Fruit fly (Drosophila melanogaster): Measurements from ENCODE around the gene Gclm.
A peak's percentile ranks its signal among the peaks of the same experiment; 100 is the strongest.

Gene Gclm

dm6 chr3R:22663115-22663514 lies 23.2 kb downstream of the Gclm start:
- TF ChIP-seq sv (GFP tag; optimal IDR thresholded peaks at IDR 0.05) (peak; percentile 60), tai (GFP tag; optimal IDR thresholded peaks at IDR 0.05) (peak; percentile 22), psq (GFP tag; optimal IDR thresholded peaks at IDR 0.05) (peak; percentile 18), sage (GFP tag; optimal IDR thresholded peaks at IDR 0.05) (no peak), ey (GFP tag; optimal IDR thresholded peaks at IDR 0.05) (peak; percentile 45)

dm6 chr3R:22649859-22650258 lies 36.5 kb downstream of the Gclm start:
- TF ChIP-seq Hr83 (GFP tag; optimal IDR thresholded peaks at IDR 0.05; ENCODE audit: poor library complexity, severe bottlenecking): no peak
- TF ChIP-seq lola (GFP tag; optimal IDR thresholded peaks at IDR 0.05): no peak
- no peak for TF ChIP-seq sage (GFP tag; optimal IDR thresholded peaks at IDR 0.05)
- no peak for TF ChIP-seq brk (GFP tag; optimal IDR thresholded peaks at IDR 0.05)
- TF ChIP-seq Mio (GFP tag; optimal IDR thresholded peaks at IDR 0.05): no peak
- TF ChIP-seq Abd-B (GFP tag; optimal IDR thresholded peaks at IDR 0.05): no peak
- no peak for TF ChIP-seq Myc (optimal IDR thresholded peaks at IDR 0.05)
- no peak for TF ChIP-seq HLH106 (tag; optimal IDR thresholded peaks at IDR 0.05)
- TF ChIP-seq ey (GFP tag; optimal IDR thresholded peaks at IDR 0.05): no peak
- TF ChIP-seq dmrt93B (GFP tag; optimal IDR thresholded peaks at IDR 0.05): no peak

dm6 chr3R:22639239-22639858 lies 47.0 kb downstream of the Gclm start, which contains the start of the genes loco and wake:
Gene loco (minus strand): TSS chr3R:22639387.
Gene wake (plus strand): TSS chr3R:22639808.
- no peak for TF ChIP-seq OdsH (GFP tag; optimal IDR thresholded peaks at IDR 0.05)
- TF ChIP-seq fru (GFP tag; optimal IDR thresholded peaks at IDR 0.05): no peak
- TF ChIP-seq Hnf4 (GFP tag; optimal IDR thresholded peaks at IDR 0.05): no peak
- TF ChIP-seq woc (GFP tag; optimal IDR thresholded peaks at IDR 0.05): no peak
- no peak for TF ChIP-seq lola (GFP tag; optimal IDR thresholded peaks at IDR 0.05)
- no peak for TF ChIP-seq rgr (GFP tag; optimal IDR thresholded peaks at IDR 0.05)
- peak; percentile 13 for TF ChIP-seq Jra (GFP tag; optimal IDR thresholded peaks at IDR 0.05)
- TF ChIP-seq foxo (GFP tag; optimal IDR thresholded peaks at IDR 0.05): no peak
- no peak for TF ChIP-seq Dfd (GFP tag; optimal IDR thresholded peaks at IDR 0.05)
- TF ChIP-seq usp (GFP tag; optimal IDR thresholded peaks at IDR 0.05): no peak
- TF ChIP-seq Rel (GFP tag; optimal IDR thresholded peaks at IDR 0.05): no peak
- no peak for TF ChIP-seq Rel (tag; optimal IDR thresholded peaks at IDR 0.05)
- TF ChIP-seq sage (GFP tag; optimal IDR thresholded peaks at IDR 0.05): no peak
- peak; percentile 67 for TF ChIP-seq Dif (GFP tag; optimal IDR thresholded peaks at IDR 0.05; ENCODE audit: partially characterized antibody)
- no peak for TF ChIP-seq HLH106 (tag; optimal IDR thresholded peaks at IDR 0.05)
- no peak for TF ChIP-seq tai (GFP tag; optimal IDR thresholded peaks at IDR 0.05)
- TF ChIP-seq h (GFP tag; optimal IDR thresholded peaks at IDR 0.05): peak; percentile 2

- TF ChIP-seq Mio (GFP tag; optimal IDR thresholded peaks at IDR 0.05) (no peak), tai (GFP tag; optimal IDR thresholded peaks at IDR 0.05) (no peak), h (GFP tag; optimal IDR thresholded peaks at IDR 0.05) (no peak), HLH106 (tag; optimal IDR thresholded peaks at IDR 0.05) (no peak), Dif (GFP tag; optimal IDR thresholded peaks at IDR 0.05; ENCODE audit: partially characterized antibody) (no peak), woc (GFP tag; optimal IDR thresholded peaks at IDR 0.05) (no peak), dsf (GFP tag; optimal IDR thresholded peaks at IDR 0.05; ENCODE audit: borderline replicate concordance) (no peak), ey (GFP tag; optimal IDR thresholded peaks at IDR 0.05) (no peak), Hr83 (GFP tag; optimal IDR thresholded peaks at IDR 0.05; ENCODE audit: poor library complexity, severe bottlenecking) (no peak), Jra (GFP tag; optimal IDR thresholded peaks at IDR 0.05) (no peak), OdsH (GFP tag; optimal IDR thresholded peaks at IDR 0.05) (no peak), Hr78 (GFP tag; optimal IDR thresholded peaks at IDR 0.05) (no peak), CG32264 (GFP tag; optimal IDR thresholded peaks at IDR 0.05) (no peak)
These were observed 47.6 kb downstream of the Gclm start for dm6 chr3R:22638604-22639238.

DNA sequence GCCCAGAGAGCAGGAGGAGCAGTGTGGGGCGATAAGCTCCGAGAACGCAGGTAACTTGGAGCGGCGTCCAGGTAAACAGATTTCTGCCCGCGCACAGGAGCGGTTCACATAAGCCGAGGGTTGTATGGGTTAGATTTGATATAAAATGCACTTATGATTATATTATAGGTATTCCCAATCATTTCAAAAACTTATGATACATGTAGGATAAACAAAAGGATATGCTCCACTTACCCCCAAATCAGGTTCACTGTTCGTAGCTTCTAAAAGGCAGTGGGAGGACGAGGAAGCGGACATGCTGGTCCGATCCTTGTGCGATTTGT lies 49.8 kb downstream of the Gclm start:
- TF ChIP-seq h (GFP tag; optimal IDR thresholded peaks at IDR 0.05): peak; percentile 27
- TF ChIP-seq HLH106 (tag; optimal IDR thresholded peaks at IDR 0.05): peak; percentile 16
- peak in 1 of 2 experiments; percentile 63 for TF ChIP-seq dl (GFP tag; optimal IDR thresholded peaks at IDR 0.05; ENCODE audit: insufficient read depth in 1 of 2, partially characterized antibody in 2 of 2)
- TF ChIP-seq Myc (optimal IDR thresholded peaks at IDR 0.05): no peak
- TF ChIP-seq Dif (GFP tag; optimal IDR thresholded peaks at IDR 0.05; ENCODE audit: partially characterized antibody): peak; percentile 85
